Fruit fly (Drosophila melanogaster): ENCODE data around the gene CG13937.

CG13937 gene

dm6 chr3L:1829539-1829938 lies 53.3 kb downstream of the CG13937 start (continued):
- TF ChIP-seq CoRest (tag; optimal IDR thresholded peaks at IDR 0.05) = no peak
- no peak for TF ChIP-seq CG12769 (tag; optimal IDR thresholded peaks at IDR 0.05)
- no peak for TF ChIP-seq CG3065 (GFP tag; optimal IDR thresholded peaks at IDR 0.05)
- peak; percentile 26; the same call in 1 of the 2 replicates for TF ChIP-seq slbo (GFP tag; IDR thresholded peaks at IDR 0.05)
- TF ChIP-seq ham (GFP tag; IDR thresholded peaks at IDR 0.05) = no peak
- no peak for TF ChIP-seq Chrac-16 (GFP tag; optimal IDR thresholded peaks at IDR 0.05)
- TF ChIP-seq CG31441 (GFP tag; IDR thresholded peaks at IDR 0.05) = no peak
- no peak for TF ChIP-seq CG16779 (GFP tag; IDR thresholded peaks at IDR 0.05)
- TF ChIP-seq sug (tag; optimal IDR thresholded peaks at IDR 0.05) = no peak
- TF ChIP-seq CG10543 (GFP tag; optimal IDR thresholded peaks at IDR 0.05) = no peak
- no peak for TF ChIP-seq Atf-2 (GFP tag; optimal IDR thresholded peaks at IDR 0.05)
- TF ChIP-seq eve (GFP tag; optimal IDR thresholded peaks at IDR 0.05) = no peak
- no peak for TF ChIP-seq bbx (GFP tag; IDR thresholded peaks at IDR 0.05; ENCODE audit: partially characterized antibody)
- no peak for TF ChIP-seq CG7745 (tag; optimal IDR thresholded peaks at IDR 0.05)
- TF ChIP-seq p53 (GFP tag; optimal IDR thresholded peaks at IDR 0.05) = no peak
- no peak for TF ChIP-seq BEAF-32 (GFP tag; optimal IDR thresholded peaks at IDR 0.05)
- TF ChIP-seq CG12299 (tag; optimal IDR thresholded peaks at IDR 0.05) = no peak
- TF ChIP-seq dan (GFP tag; IDR thresholded peaks at IDR 0.05) = no peak
- no peak for TF ChIP-seq CG4328 (GFP tag; optimal IDR thresholded peaks at IDR 0.05)
- TF ChIP-seq Side (GFP tag; optimal IDR thresholded peaks at IDR 0.05) = no peak
- TF ChIP-seq Pdp1 (GFP tag; optimal IDR thresholded peaks at IDR 0.05) = no peak
- TF ChIP-seq al (GFP tag; IDR thresholded peaks at IDR 0.05) = 0 out of 2 replicates have a peak, but pooled peaks have one; percentile 18
- no peak for TF ChIP-seq Gug (GFP tag; IDR thresholded peaks at IDR 0.05)
- no peak for TF ChIP-seq CG32767 (GFP tag; IDR thresholded peaks at IDR 0.05)
- TF ChIP-seq hth (optimal IDR thresholded peaks at IDR 0.05) = no peak
- no peak for TF ChIP-seq HLHmδ (GFP tag; optimal IDR thresholded peaks at IDR 0.05)
- no peak for TF ChIP-seq Eip74EF (GFP tag; optimal IDR thresholded peaks at IDR 0.05)
- no peak for TF ChIP-seq Ssrp (tag; optimal IDR thresholded peaks at IDR 0.05)
- TF ChIP-seq Usf (GFP tag; optimal IDR thresholded peaks at IDR 0.05) = no peak
- no peak for TF ChIP-seq tx (GFP tag; optimal IDR thresholded peaks at IDR 0.05)
- no peak for TF ChIP-seq pfk (GFP tag; optimal IDR thresholded peaks at IDR 0.05)
- peak; percentile 30; the same call in 1 of the 2 replicates for TF ChIP-seq Ptx1 (GFP tag; IDR thresholded peaks at IDR 0.05)
- TF ChIP-seq Poxn (GFP tag; IDR thresholded peaks at IDR 0.05) = 0 out of 2 replicates have a peak, but pooled peaks have one; percentile 4
- TF ChIP-seq Jarid2 (GFP tag; optimal IDR thresholded peaks at IDR 0.05) = no peak
- no peak for TF ChIP-seq chinmo (GFP tag; IDR thresholded peaks at IDR 0.05; ENCODE audit: partially characterized antibody)
- no peak for TF ChIP-seq CG12236 (GFP tag; optimal IDR thresholded peaks at IDR 0.05)
- TF ChIP-seq tgo (GFP tag; IDR thresholded peaks at IDR 0.05) = no peak
- no peak for TF ChIP-seq tap (tag; optimal IDR thresholded peaks at IDR 0.05)
- no peak for TF ChIP-seq phol (tag; optimal IDR thresholded peaks at IDR 0.05)
- TF ChIP-seq CG10979 (tag; optimal IDR thresholded peaks at IDR 0.05) = no peak
- no peak for TF ChIP-seq Fer2 (tag; optimal IDR thresholded peaks at IDR 0.05)
- TF ChIP-seq HmgZ (tag; optimal IDR thresholded peaks at IDR 0.05) = no peak
- no peak for TF ChIP-seq CG12219 (GFP tag; optimal IDR thresholded peaks at IDR 0.05)
- no peak for TF ChIP-seq CG12155 (GFP tag; optimal IDR thresholded peaks at IDR 0.05)
- no peak for TF ChIP-seq CG2712 (tag; optimal IDR thresholded peaks at IDR 0.05)
- TF ChIP-seq CG11247 (GFP tag; IDR thresholded peaks at IDR 0.05) = peak; percentile 31; the same call in 1 of the 2 replicates
- no peak for TF ChIP-seq Awh (GFP tag; IDR thresholded peaks at IDR 0.05)
- no peak for TF ChIP-seq HHEX (GFP tag; optimal IDR thresholded peaks at IDR 0.05)
- no peak for TF ChIP-seq vfl (GFP tag; optimal IDR thresholded peaks at IDR 0.05)
- TF ChIP-seq dysf (GFP tag; IDR thresholded peaks at IDR 0.05) = no peak
- no peak for TF ChIP-seq prd (optimal IDR thresholded peaks at IDR 0.05)
- 0 out of 3 replicates have a peak, but pooled peaks have one; percentile 10 for TF ChIP-seq prd (GFP tag; IDR thresholded peaks at IDR 0.05)

Data from whole organism, embryonic.